Worm (Caenorhabditis elegans) whole organism, L4/young adult: ENCODE data around the gene T08G2.2.

Source experiments
- W03F9.2 ChIP-seq: fragments of 150-350 bp; optimal IDR thresholded peaks from 2 replicates; lab custom pipeline; 2014; ENCODE audit warnings: missing biosample characterization, missing genetic modification characterization
- dao-5 ChIP-seq: sonication (generic microtip); optimal IDR thresholded peaks from 2 replicates; lab custom pipeline; 2016; ENCODE audit warnings: missing genotype, missing genetic modification characterization, moderate library complexity, missing compliant biosample characterization
- him-1 ChIP-seq: sonication (generic microtip); optimal IDR thresholded peaks from 2 replicates; lab custom pipeline; 2016; ENCODE audit warnings: missing genotype, missing genetic modification reagents, missing genetic modification characterization, missing compliant biosample characterization

DNA sequence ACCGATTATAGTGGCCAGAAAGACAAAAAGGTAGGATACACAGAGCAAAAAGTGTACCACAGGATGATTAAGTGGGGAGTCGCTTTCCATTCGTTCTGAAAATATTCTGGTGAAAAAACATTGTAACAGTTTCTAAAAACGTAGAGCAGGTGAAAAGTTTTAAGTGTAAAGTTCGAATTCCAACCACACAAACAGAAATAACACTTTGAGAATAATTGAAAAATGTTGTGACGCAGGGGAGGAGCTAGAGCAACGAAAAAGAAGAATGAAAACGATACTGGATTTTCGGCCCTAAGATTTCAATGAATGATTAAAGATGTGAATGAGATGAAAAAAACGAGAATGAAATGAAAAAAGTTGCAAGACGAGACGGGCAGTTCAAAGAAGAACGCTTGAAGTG is 51.3 kb downstream of the T08G2.2 start, which contains the start of gene npr-21:
- TF ChIP-seq dao-5 (tag; lab: Kevin White, UChicago) (no peak), him-1 (tag; lab: Kevin White, UChicago) (no peak), W03F9.2 (tag; lab: Kevin White, UChicago) (no peak)
